Fruit fly (Drosophila melanogaster): ENCODE data around the gene CG11722.

DNA sequence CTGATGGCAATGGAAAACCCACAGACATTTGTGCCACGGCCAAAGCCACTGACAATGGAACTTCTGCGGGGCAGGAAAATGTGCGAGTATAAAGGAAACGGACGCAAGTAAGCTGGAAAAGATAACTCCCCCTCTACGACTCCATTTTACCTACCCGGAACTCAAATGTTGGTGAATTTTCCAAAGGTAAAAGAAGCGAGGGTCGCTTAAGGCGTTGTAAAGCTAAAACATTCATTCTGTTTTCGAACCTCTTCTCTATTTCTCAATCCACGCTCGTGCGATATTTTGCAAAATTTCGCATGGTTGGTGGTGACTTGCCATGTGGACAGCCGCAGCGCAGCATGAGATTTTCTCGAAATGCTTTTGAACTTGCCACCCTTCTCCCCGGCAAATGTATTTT is 11.3 kb upstream of the CG11722 start:
- TF ChIP-seq Clk (GFP tag; optimal IDR thresholded peaks at IDR 0.05) (no peak), CG12768 (GFP tag; optimal IDR thresholded peaks at IDR 0.05) (no peak), tj (GFP tag; optimal IDR thresholded peaks at IDR 0.05) (no peak), cnc (optimal IDR thresholded peaks at IDR 0.05) (no peak), CG7101 (tag; optimal IDR thresholded peaks at IDR 0.05) (no peak), bab1 (GFP tag; optimal IDR thresholded peaks at IDR 0.05) (no peak), ovo (GFP tag; optimal IDR thresholded peaks at IDR 0.05) (no peak), CG1620 (GFP tag; optimal IDR thresholded peaks at IDR 0.05) (no peak)
